Fruit fly (Drosophila melanogaster) whole organism, embryonic: ENCODE results near the gene Cyp12a4.

Source experiments
- BtbVII ChIP-seq: fragments of 200-800 bp; sonication (Bioruptor generic); optimal IDR thresholded peaks from 3 replicates; lab custom pipeline; 2017; ENCODE audit warnings: missing biosample characterization, mild to moderate bottlenecking, missing genetic modification characterization
- CG11504 ChIP-seq: fragments of 200-800 bp; sonication (Bioruptor generic); optimal IDR thresholded peaks from 3 replicates; lab custom pipeline; 2019; ENCODE audit warnings: missing biosample characterization, mild to moderate bottlenecking, missing genetic modification characterization, moderate library complexity
- CG12769 ChIP-seq: fragments of 200-800 bp; sonication (Bioruptor generic); optimal IDR thresholded peaks from 2 replicates; lab custom pipeline; 2019; ENCODE audit warnings: missing biosample characterization, mild to moderate bottlenecking, missing genetic modification characterization, moderate library complexity
- CG14050 ChIP-seq: fragments of 200-800 bp; sonication (Bioruptor generic); IDR thresholded peaks from 3 replicates; pipeline ENCODE4 v1.3.6; 2022; ENCODE audit warnings: missing biosample characterization, missing genetic modification characterization
- CG17328 ChIP-seq: fragments of 200-800 bp; sonication (Bioruptor generic); IDR thresholded peaks from 2 replicates; pipeline ENCODE4 v1.3.6; 2022; ENCODE audit warnings: missing biosample characterization, missing genetic modification characterization
- CG17359 ChIP-seq: fragments of 200-800 bp; sonication (Bioruptor generic); optimal IDR thresholded peaks from 3 replicates; lab custom pipeline; 2018; ENCODE audit warnings: missing biosample characterization, mild to moderate bottlenecking, missing genetic modification characterization, moderate library complexity
- CG17802 ChIP-seq: fragments of 200-800 bp; sonication (Bioruptor generic); optimal IDR thresholded peaks from 2 replicates; lab custom pipeline; 2018; ENCODE audit warnings: missing biosample characterization, mild to moderate bottlenecking, missing genetic modification characterization, moderate library complexity
- CG18599 ChIP-seq: fragments of 200-800 bp; sonication (Bioruptor generic); optimal IDR thresholded peaks from 3 replicates; lab custom pipeline; 2017; ENCODE audit warnings: missing biosample characterization, missing genetic modification characterization, mild to moderate bottlenecking, moderate library complexity, missing genetic modification reagents
- CG18619 ChIP-seq: fragments of 200-800 bp; sonication (Bioruptor generic); optimal IDR thresholded peaks from 3 replicates; lab custom pipeline; 2017; ENCODE audit warnings: missing biosample characterization, mild to moderate bottlenecking, missing genetic modification characterization
- CG2120 ChIP-seq: fragments of 200-800 bp; sonication (Bioruptor generic); optimal IDR thresholded peaks from 3 replicates; lab custom pipeline; 2016; ENCODE audit warnings: missing biosample characterization, missing genetic modification characterization
- CG2889 ChIP-seq: fragments of 200-800 bp; sonication (Bioruptor generic); IDR thresholded peaks from 3 replicates; pipeline ENCODE4 v1.3.6; 2022; ENCODE audit warnings: missing biosample characterization, missing genetic modification characterization
- CG3281 ChIP-seq: fragments of 200-800 bp; sonication (Bioruptor generic); optimal IDR thresholded peaks from 3 replicates; lab custom pipeline; 2017; ENCODE audit warnings: missing biosample characterization, mild to moderate bottlenecking, missing genetic modification characterization
- CG6683 ChIP-seq: fragments of 200-800 bp; sonication (Bioruptor generic); optimal IDR thresholded peaks from 2 replicates; lab custom pipeline; 2017; ENCODE audit warnings: missing biosample characterization, mild to moderate bottlenecking, missing genetic modification characterization, missing genetic modification reagents
- CG7963 ChIP-seq: fragments of 200-800 bp; sonication (Bioruptor generic); IDR thresholded peaks from 3 replicates; pipeline ENCODE4 v1.3.6; 2022; ENCODE audit warnings: missing biosample characterization, missing genetic modification characterization; ENCODE audit not compliant: partially characterized antibody
- CG8359 ChIP-seq: fragments of 200-800 bp; sonication (Bioruptor generic); optimal IDR thresholded peaks from 2 replicates; lab custom pipeline; 2017; ENCODE audit warnings: missing biosample characterization, mild to moderate bottlenecking, missing genetic modification characterization, borderline replicate concordance
- CG8388 ChIP-seq: fragments of 200-800 bp; sonication (Bioruptor generic); optimal IDR thresholded peaks from 2 replicates; lab custom pipeline; 2019; ENCODE audit warnings: missing biosample characterization, mild to moderate bottlenecking, missing genetic modification characterization, moderate library complexity
- E2f2 ChIP-seq: fragments of 200-800 bp; sonication (Bioruptor generic); IDR thresholded peaks from 2 replicates; pipeline ENCODE4 v1.3.6; 2022; ENCODE audit warnings: missing biosample characterization, missing genetic modification characterization
- Ets97D ChIP-seq: fragments of 200-800 bp; sonication (Bioruptor generic); optimal IDR thresholded peaks from 3 replicates; lab custom pipeline; 2016; ENCODE audit warnings: missing biosample characterization, missing genetic modification characterization
- Fer2 ChIP-seq: fragments of 200-800 bp; sonication (Bioruptor generic); optimal IDR thresholded peaks from 2 replicates; lab custom pipeline; 2018; ENCODE audit warnings: missing biosample characterization, mild to moderate bottlenecking, missing genetic modification characterization, moderate library complexity
- Hey ChIP-seq: fragments of 200-800 bp; sonication (Bioruptor generic); optimal IDR thresholded peaks from 3 replicates; lab custom pipeline; 2018; ENCODE audit warnings: missing biosample characterization, mild to moderate bottlenecking, missing genetic modification characterization
- HmgD ChIP-seq: fragments of 200-800 bp; sonication (Bioruptor generic); optimal IDR thresholded peaks from 3 replicates; lab custom pipeline; 2016; ENCODE audit warnings: missing biosample characterization, missing genetic modification characterization
- Hr39 ChIP-seq: fragments of >200 bp; optimal IDR thresholded peaks from 2 replicates; lab custom pipeline; 2017
- Hr51 ChIP-seq, 2 experiments: fragments of 200-800 bp; sonication (Bioruptor generic); optimal IDR thresholded peaks; 2 replicates in 1 of 2; 3 replicates in 1 of 2; lab custom pipeline; 2016 to 2018; ENCODE audit warnings: missing biosample characterization in 2 of 2, missing genetic modification characterization in 2 of 2, mild to moderate bottlenecking in 1 of 2, moderate library complexity in 1 of 2
- Med ChIP-seq: fragments of 200-800 bp; sonication (Bioruptor generic); peaks from one replicate; lab custom pipeline; 2016; ENCODE audit warnings: missing biosample characterization, missing genetic modification characterization, mild to moderate bottlenecking, inconsistent platforms, moderate library complexity
- Mrtf ChIP-seq: fragments of 200-800 bp; sonication (Bioruptor generic); IDR thresholded peaks from 3 replicates; pipeline ENCODE4 v1.3.6; 2022; ENCODE audit warnings: missing biosample characterization, missing genetic modification characterization
- abd-A ChIP-seq: fragments of 200-800 bp; sonication (Bioruptor generic); optimal IDR thresholded peaks from 3 replicates; lab custom pipeline; 2019; ENCODE audit warnings: missing biosample characterization, mild to moderate bottlenecking, missing genetic modification characterization, moderate library complexity
- crol ChIP-seq: fragments of 200-800 bp; sonication (Bioruptor generic); IDR thresholded peaks from 2 replicates; pipeline ENCODE4 v1.3.6; 2022; ENCODE audit warnings: missing biosample characterization, missing genetic modification characterization
- en ChIP-seq: fragments of 200-800 bp; sonication (Bioruptor generic); optimal IDR thresholded peaks from 2 replicates; lab custom pipeline; 2016; ENCODE audit warnings: missing biosample characterization, missing genetic modification characterization
- gro ChIP-seq: fragments of 200-800 bp; sonication (Bioruptor generic); optimal IDR thresholded peaks from 2 replicates; lab custom pipeline; 2016; ENCODE audit warnings: missing biosample characterization, missing genetic modification characterization
- hkb ChIP-seq, 2 experiments: fragments of 200-800 bp in 1 of 2; fragments of >200 bp in 1 of 2; sonication (Bioruptor generic) in 1 of 2; IDR thresholded peaks in 1 of 2; optimal IDR thresholded peaks in 1 of 2; 2 replicates each; pipeline versions ENCODE4 v1.3.6 to Lab custom; 2017 to 2022; ENCODE audit warnings: missing biosample characterization in 1 of 2, missing genetic modification characterization in 1 of 2
- kay ChIP-seq: fragments of 200-800 bp; sonication (Bioruptor generic); optimal IDR thresholded peaks from 2 replicates; lab custom pipeline; 2016; ENCODE audit warnings: missing biosample characterization, missing genetic modification characterization
- kni ChIP-seq: fragments of 200-800 bp; sonication (Bioruptor generic); optimal IDR thresholded peaks from 3 replicates; lab custom pipeline; 2017; ENCODE audit warnings: mild to moderate bottlenecking, missing biosample characterization, missing genetic modification reagents, missing genetic modification characterization
- knrl ChIP-seq: fragments of 200-800 bp; sonication (Bioruptor generic); IDR thresholded peaks from 3 replicates; pipeline ENCODE4 v1.3.6; 2022; ENCODE audit warnings: missing biosample characterization, missing genetic modification characterization; ENCODE audit not compliant: partially characterized antibody
- lov ChIP-seq, 2 experiments: fragments of 200-800 bp in 1 of 2; fragments of >200 bp in 1 of 2; sonication (Bioruptor generic) in 1 of 2; IDR thresholded peaks in 1 of 2; optimal IDR thresholded peaks in 1 of 2; 2 replicates in 1 of 2; 3 replicates in 1 of 2; pipeline versions ENCODE4 v1.3.6 to Lab custom; 2017 to 2022; ENCODE audit warnings: missing biosample characterization in 1 of 2, missing genetic modification characterization in 1 of 2
- oc ChIP-seq: fragments of 200-800 bp; sonication (Bioruptor generic); optimal IDR thresholded peaks from 2 replicates; lab custom pipeline; 2018; ENCODE audit warnings: missing biosample characterization, mild to moderate bottlenecking, missing genetic modification characterization, moderate library complexity
- ranshi ChIP-seq: fragments of 200-800 bp; sonication (Bioruptor generic); IDR thresholded peaks from 2 replicates; pipeline ENCODE4 v1.3.6; 2022; ENCODE audit warnings: missing biosample characterization, missing genetic modification characterization
- sima ChIP-seq: fragments of 200-800 bp; sonication (Bioruptor generic); optimal IDR thresholded peaks from 2 replicates; lab custom pipeline; 2016; ENCODE audit warnings: missing biosample characterization, missing genetic modification characterization
- slbo ChIP-seq: fragments of 200-800 bp; sonication (Bioruptor generic); IDR thresholded peaks from 2 replicates; pipeline ENCODE4 v1.3.6; 2022; ENCODE audit warnings: missing biosample characterization, missing genetic modification characterization
- sqz ChIP-seq: fragments of 200-800 bp; sonication (Bioruptor generic); optimal IDR thresholded peaks from 3 replicates; lab custom pipeline; 2018; ENCODE audit warnings: missing biosample characterization, mild to moderate bottlenecking, missing genetic modification characterization
- trh ChIP-seq: fragments of 200-800 bp; sonication (Bioruptor generic); optimal IDR thresholded peaks from 2 replicates; lab custom pipeline; 2016; ENCODE audit warnings: missing biosample characterization, missing genetic modification characterization
- vfl ChIP-seq: fragments of 200-800 bp; sonication (Bioruptor generic); optimal IDR thresholded peaks from 2 replicates; lab custom pipeline; 2016; ENCODE audit warnings: missing biosample characterization, missing genetic modification characterization
- vvl ChIP-seq: fragments of 200-800 bp; sonication (Bioruptor generic); IDR thresholded peaks from 2 replicates; pipeline ENCODE4 v1.3.6; 2022; ENCODE audit warnings: missing biosample characterization, missing genetic modification characterization
- wor ChIP-seq: fragments of 200-800 bp; sonication (Bioruptor generic); IDR thresholded peaks from 2 replicates; pipeline ENCODE4 v1.3.6; 2022; ENCODE audit warnings: missing biosample characterization, missing genetic modification characterization
- zfh1 ChIP-seq: fragments of 200-800 bp; sonication (Bioruptor generic); IDR thresholded peaks from 3 replicates; pipeline ENCODE4 v1.3.6; 2022; ENCODE audit warnings: missing biosample characterization, missing genetic modification characterization

Gene Cyp12a4

DNA sequence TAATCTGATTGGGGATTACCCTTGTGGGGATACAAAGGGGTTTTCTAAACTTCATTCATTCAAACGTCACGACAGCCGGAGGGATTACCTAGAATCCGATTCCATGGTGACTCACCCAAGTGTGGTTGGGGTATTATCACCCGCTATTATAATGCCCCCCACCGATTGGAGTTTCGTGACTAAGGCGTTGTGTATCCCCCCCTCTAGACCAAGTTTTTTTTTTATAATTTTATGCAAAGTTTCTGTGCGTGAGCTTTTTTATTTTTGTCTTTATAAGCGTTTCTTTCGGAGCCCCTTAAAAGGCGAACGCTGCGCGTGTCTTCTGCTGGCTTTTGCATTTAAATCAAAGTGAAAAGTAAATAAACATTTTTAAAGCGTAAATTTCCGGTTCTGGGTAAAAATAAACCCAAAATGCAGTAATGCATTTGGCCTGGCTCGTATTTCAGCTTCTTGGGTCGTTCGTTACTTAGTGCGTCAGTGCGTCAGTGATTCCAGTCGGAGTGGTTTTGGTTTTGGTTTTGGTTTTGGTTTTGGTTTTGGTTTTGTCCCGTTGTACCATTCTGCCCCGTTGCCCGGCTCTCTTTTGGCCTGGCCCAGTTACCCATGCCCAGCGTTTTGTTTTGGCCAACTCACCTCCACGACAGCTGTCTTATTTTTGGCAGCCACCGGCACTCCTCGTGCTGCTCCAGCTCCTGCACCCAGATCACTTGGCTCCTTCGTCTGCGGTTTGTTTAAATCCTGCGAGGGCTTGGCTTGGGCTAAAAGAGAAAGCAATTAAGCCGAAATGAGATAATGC, 16.1 kb downstream of the Cyp12a4 start:
- no peak for TF ChIP-seq en (GFP tag; lab: Kevin White, UChicago)
- TF ChIP-seq Med (GFP tag; lab: Kevin White, UChicago) = peak; percentile 50
- no peak for TF ChIP-seq Hey (tag; lab: Kevin White, UChicago)
- no peak for TF ChIP-seq CG17359 (tag; lab: Kevin White, UChicago)
- TF ChIP-seq kay (GFP tag; lab: Kevin White, UChicago) = peak; percentile 58
- no peak for TF ChIP-seq CG8388 (GFP tag; lab: Kevin White, UChicago)
- no peak for TF ChIP-seq CG3281 (GFP tag; lab: Kevin White, UChicago)
- TF ChIP-seq abd-A = peak; percentile 2
- TF ChIP-seq sqz = peak; percentile 77
- TF ChIP-seq knrl (GFP tag; lab: Robert Waterston, UW) = 0 out of 3 replicates have a peak, but pooled peaks have one; percentile 27
- TF ChIP-seq vvl (GFP tag; lab: Robert Waterston, UW) = peak; percentile 78
- peak; percentile 39 for TF ChIP-seq kni (GFP tag; lab: Kevin White, UChicago)
- TF ChIP-seq oc (tag; lab: Kevin White, UChicago) = peak; percentile 45
- TF ChIP-seq slbo (GFP tag; lab: Robert Waterston, UW) = 0 out of 2 replicates have a peak, but pooled peaks have one; percentile 12
- no peak for TF ChIP-seq HmgD (GFP tag; lab: Kevin White, UChicago)
- peak; percentile 28; the same call in 1 of the 2 replicates for TF ChIP-seq crol (GFP tag; lab: Robert Waterston, UW)

dm6 chr3R:19151848-19152787, 17.2 kb downstream of the Cyp12a4 start:
- TF ChIP-seq Hr39 (lab: Kevin White, UChicago) = no peak
- TF ChIP-seq Ets97D (GFP tag; lab: Kevin White, UChicago) = no peak
- no peak for TF ChIP-seq sima (GFP tag; lab: Kevin White, UChicago)
- TF ChIP-seq ranshi (GFP tag; lab: Robert Waterston, UW) = peak; percentile 27; the same call in 1 of the 2 replicates
- 0 out of 3 replicates have a peak, but pooled peaks have one; percentile 16 for TF ChIP-seq zfh1 (GFP tag; lab: Robert Waterston, UW)
- TF ChIP-seq Mrtf (GFP tag; lab: Robert Waterston, UW) = no peak; the same call in 2 of the 3 replicates
- peak; percentile 53 for TF ChIP-seq CG11504 (tag; lab: Kevin White, UChicago)
- TF ChIP-seq CG6683 = no peak
- TF ChIP-seq wor = peak; percentile 41
- TF ChIP-seq CG7963 (GFP tag; lab: Robert Waterston, UW) = no peak
- peak; percentile 9 for TF ChIP-seq CG12769 (tag; lab: Kevin White, UChicago)
- peak; percentile 4 for TF ChIP-seq BtbVII (GFP tag; lab: Kevin White, UChicago)
- TF ChIP-seq CG2889 (GFP tag; lab: Robert Waterston, UW) = no peak; the same call in 2 of the 3 replicates
- no peak for TF ChIP-seq lov (optimal IDR thresholded peaks at IDR 0.05; lab: Kevin White, UChicago)
- TF ChIP-seq lov (GFP tag; IDR thresholded peaks at IDR 0.05; lab: Robert Waterston, UW) = 0 out of 3 replicates have a peak, but pooled peaks have one; percentile 13
- TF ChIP-seq vfl (GFP tag; lab: Kevin White, UChicago) = no peak
- TF ChIP-seq gro (GFP tag; lab: Kevin White, UChicago) = no peak
- TF ChIP-seq CG18599 (GFP tag; lab: Kevin White, UChicago) = peak; percentile 30
- TF ChIP-seq trh = no peak
- TF ChIP-seq CG17328 = peak; percentile 43; the same call in 1 of the 2 replicates
- no peak for TF ChIP-seq CG17802 (tag; lab: Kevin White, UChicago)
- TF ChIP-seq CG2120 (GFP tag; lab: Kevin White, UChicago) = peak; percentile 29
- no peak for TF ChIP-seq hkb (optimal IDR thresholded peaks at IDR 0.05; lab: Kevin White, UChicago)
- TF ChIP-seq hkb (GFP tag; IDR thresholded peaks at IDR 0.05; lab: Robert Waterston, UW) = peak; percentile 59
- no peak for TF ChIP-seq Fer2 (tag; lab: Kevin White, UChicago)
- peak in 1 of 2 experiments; percentile 54 for TF ChIP-seq Hr51 (GFP tag; optimal IDR thresholded peaks at IDR 0.05; lab: Kevin White, UChicago)
- no peak for TF ChIP-seq CG18619 (GFP tag; lab: Kevin White, UChicago)
- TF ChIP-seq CG14050 (GFP tag; lab: Robert Waterston, UW) = 0 out of 3 replicates have a peak, but pooled peaks have one; percentile 17
- peak; percentile 94 for TF ChIP-seq CG8359 (GFP tag; lab: Kevin White, UChicago)
- no peak for TF ChIP-seq E2f2
